Fruit fly (Drosophila melanogaster) whole organism, prepupa: ENCODE results near the gene Rab19.

Experiments
- Eip78C ChIP-seq: fragments of 200-800 bp; sonication (Bioruptor generic); peaks from one replicate; lab custom pipeline; 2016; ENCODE audit warnings: missing biosample characterization, missing genetic modification characterization
- Sox102F ChIP-seq: fragments of 200-800 bp; sonication (Bioruptor generic); optimal IDR thresholded peaks from 2 replicates; lab custom pipeline; 2016; ENCODE audit warnings: missing biosample characterization, mild to moderate bottlenecking, missing genetic modification characterization
- achi ChIP-seq: fragments of 200-800 bp; sonication (Bioruptor generic); optimal IDR thresholded peaks from 3 replicates; lab custom pipeline; 2016; ENCODE audit warnings: missing biosample characterization, missing genetic modification characterization
- fd85E ChIP-seq: fragments of 200-800 bp; sonication (Bioruptor generic); optimal IDR thresholded peaks from 3 replicates; lab custom pipeline; 2016; ENCODE audit warnings: missing biosample characterization, missing genetic modification characterization

DNA sequence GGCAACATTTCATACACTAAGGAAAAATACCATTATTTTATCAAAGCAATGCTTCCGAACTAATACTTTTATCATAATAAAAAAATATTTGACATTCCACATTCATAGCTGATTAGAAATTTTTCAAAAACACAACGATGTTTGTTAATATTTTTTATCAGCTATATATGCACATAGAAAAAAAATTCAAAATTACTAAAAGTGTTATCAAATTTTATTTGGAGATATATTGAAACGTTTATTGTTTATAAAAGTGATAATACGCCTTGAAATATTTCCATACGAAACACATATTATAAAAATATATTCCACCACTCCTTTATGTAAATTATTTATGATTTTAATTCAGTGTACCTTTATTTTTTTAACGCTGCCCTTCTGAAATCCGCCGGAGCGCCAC, 11.0 kb upstream of the Rab19 start:
- TF ChIP-seq achi (no peak), Sox102F (GFP tag; lab: Kevin White, UChicago) (no peak), fd85E (GFP tag; lab: Kevin White, UChicago) (no peak), Eip78C (GFP tag; lab: Kevin White, UChicago) (no peak)
